ENCODE assay signal across 4 fruit fly cellular contexts in the genomic region with DNA sequence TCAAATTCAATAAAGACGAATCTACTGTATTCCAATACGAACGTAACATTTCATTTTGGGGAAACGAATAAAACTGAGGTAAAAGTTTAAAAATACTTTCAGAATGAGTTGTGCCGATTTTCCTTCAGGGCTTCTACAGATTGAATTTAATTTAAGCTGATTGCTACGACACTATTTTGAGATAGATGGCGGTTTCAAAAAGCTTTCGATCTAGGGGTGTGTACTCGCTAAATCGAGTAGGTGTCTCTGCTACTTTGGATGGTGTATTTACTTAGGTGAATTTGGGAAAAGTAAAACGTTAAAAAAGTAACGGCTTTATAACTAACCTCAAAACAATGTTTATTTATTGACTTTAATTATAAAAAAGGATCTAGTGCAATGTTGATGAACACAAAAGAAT.
TF ChIP-seq lines count a peak whose summit lies in the region.

No protein-coding gene starts in this region.

- peak; percentile 88 to 92 for TF ChIP-seq CTCF in S2 (optimal IDR thresholded peaks at IDR 0.05; lab: Kevin White, UChicago)
- TF ChIP-seq CTCF in whole organism, embryonic (GFP tag; optimal IDR thresholded peaks at IDR 0.05; lab: Kevin White, UChicago): peak; percentile 94

TF ChIP-seq in whole organism, adult, 20 proteins besides CTCF, POLR2A, EP300 and RAD21:
- TF ChIP-seq Crg-1 (GFP tag; optimal IDR thresholded peaks at IDR 0.05; lab: Kevin White, UChicago) (peak; percentile 3), Clk (GFP tag; optimal IDR thresholded peaks at IDR 0.05; lab: Kevin White, UChicago) (no peak), Mnt (GFP tag; optimal IDR thresholded peaks at IDR 0.05; lab: Kevin White, UChicago) (no peak), tj (GFP tag; optimal IDR thresholded peaks at IDR 0.05; lab: Kevin White, UChicago) (no peak), kay (GFP tag; lab: Kevin White, UChicago; ENCODE audit: borderline replicate concordance) (no peak), CG1620 (GFP tag; optimal IDR thresholded peaks at IDR 0.05; lab: Kevin White, UChicago) (peak; percentile 2), CG11617 (GFP tag; optimal IDR thresholded peaks at IDR 0.05; lab: Kevin White, UChicago) (no peak), CG7045 (GFP tag; optimal IDR thresholded peaks at IDR 0.05; lab: Kevin White, UChicago) (no peak), CG7101 (tag; optimal IDR thresholded peaks at IDR 0.05; lab: Kevin White, UChicago) (no peak), toe (GFP tag; optimal IDR thresholded peaks at IDR 0.05; lab: Kevin White, UChicago) (no peak), Hr96 (GFP tag; optimal IDR thresholded peaks at IDR 0.05; lab: Kevin White, UChicago) (no peak), bab1 (GFP tag; optimal IDR thresholded peaks at IDR 0.05; lab: Kevin White, UChicago) (peak; percentile 54), cic (GFP tag; optimal IDR thresholded peaks at IDR 0.05; lab: Kevin White, UChicago) (no peak), cnc (optimal IDR thresholded peaks at IDR 0.05; lab: Kevin White, UChicago) (no peak)

TF ChIP-seq in whole organism, embryonic, 481 proteins besides CTCF, POLR2A, EP300 and RAD21 (continues in another document):
- TF ChIP-seq stc (GFP tag; IDR thresholded peaks at IDR 0.05; lab: Robert Waterston, UW): no peak
- TF ChIP-seq nom (GFP tag; optimal IDR thresholded peaks at IDR 0.05; lab: Kevin White, UChicago): no peak
- TF ChIP-seq CG34422 (GFP tag; IDR thresholded peaks at IDR 0.05; lab: Robert Waterston, UW): no peak
- TF ChIP-seq ab (GFP tag; optimal IDR thresholded peaks at IDR 0.05; lab: Kevin White, UChicago): no peak
- TF ChIP-seq run (tag; optimal IDR thresholded peaks at IDR 0.05; lab: Kevin White, UChicago): no peak
- TF ChIP-seq E2f2 (GFP tag; IDR thresholded peaks at IDR 0.05; lab: Robert Waterston, UW): peak; percentile 49
- TF ChIP-seq ci (GFP tag; IDR thresholded peaks at IDR 0.05; lab: Robert Waterston, UW): no peak
- peak; percentile 13 for TF ChIP-seq sug (tag; optimal IDR thresholded peaks at IDR 0.05; lab: Kevin White, UChicago)
- TF ChIP-seq wek (GFP tag; optimal IDR thresholded peaks at IDR 0.05; lab: Kevin White, UChicago): no peak
- TF ChIP-seq CG14710 (tag; optimal IDR thresholded peaks at IDR 0.05; lab: Kevin White, UChicago): peak; percentile 41
- TF ChIP-seq CG9609 (GFP tag; optimal IDR thresholded peaks at IDR 0.05; lab: Kevin White, UChicago): no peak
- no peak for TF ChIP-seq Gsc (GFP tag; IDR thresholded peaks at IDR 0.05; lab: Robert Waterston, UW)
- TF ChIP-seq E2f1 (GFP tag; IDR thresholded peaks at IDR 0.05; lab: Robert Waterston, UW): no peak
- TF ChIP-seq ac (GFP tag; optimal IDR thresholded peaks at IDR 0.05; lab: Kevin White, UChicago): no peak
- TF ChIP-seq Sin3A (optimal IDR thresholded peaks at IDR 0.05; lab: Kevin White, UChicago): no peak
- no peak for TF ChIP-seq fd96Cb (tag; optimal IDR thresholded peaks at IDR 0.05; lab: Kevin White, UChicago)
- TF ChIP-seq CG10267 (tag; optimal IDR thresholded peaks at IDR 0.05; lab: Kevin White, UChicago): peak; percentile 25
- TF ChIP-seq Dip3 (GFP tag; optimal IDR thresholded peaks at IDR 0.05; lab: Kevin White, UChicago): no peak
- no peak for TF ChIP-seq wor (GFP tag; IDR thresholded peaks at IDR 0.05; lab: Robert Waterston, UW)
- no peak for TF ChIP-seq Hr3 (GFP tag; optimal IDR thresholded peaks at IDR 0.05; lab: Kevin White, UChicago)
- TF ChIP-seq CG33557 (GFP tag; optimal IDR thresholded peaks at IDR 0.05; lab: Kevin White, UChicago): no peak
- TF ChIP-seq CG12219 (GFP tag; optimal IDR thresholded peaks at IDR 0.05; lab: Kevin White, UChicago): no peak
- TF ChIP-seq CG10321 (GFP tag; IDR thresholded peaks at IDR 0.05; lab: Robert Waterston, UW): no peak
- TF ChIP-seq corto (GFP tag; optimal IDR thresholded peaks at IDR 0.05; lab: Kevin White, UChicago): no peak
- no peak for TF ChIP-seq CG12769 (tag; optimal IDR thresholded peaks at IDR 0.05; lab: Kevin White, UChicago)
- no peak for TF ChIP-seq fu2 (GFP tag; optimal IDR thresholded peaks at IDR 0.05; lab: Kevin White, UChicago)
- no peak for TF ChIP-seq Nf-YA (GFP tag; IDR thresholded peaks at IDR 0.05; lab: Robert Waterston, UW)
- peak; percentile 42 for TF ChIP-seq CG33213 (GFP tag; optimal IDR thresholded peaks at IDR 0.05; lab: Kevin White, UChicago)
- TF ChIP-seq CG2116 (GFP tag; optimal IDR thresholded peaks at IDR 0.05; lab: Kevin White, UChicago): peak; percentile 11
- peak; percentile 53 for TF ChIP-seq CG1603 (tag; optimal IDR thresholded peaks at IDR 0.05; lab: Kevin White, UChicago)
- TF ChIP-seq tup (GFP tag; optimal IDR thresholded peaks at IDR 0.05; lab: Kevin White, UChicago): no peak
- TF ChIP-seq CG7963 (GFP tag; IDR thresholded peaks at IDR 0.05; lab: Robert Waterston, UW; ENCODE audit: partially characterized antibody): no peak
- TF ChIP-seq CG2129 (GFP tag; IDR thresholded peaks at IDR 0.05; lab: Robert Waterston, UW; ENCODE audit: partially characterized antibody): no peak
- TF ChIP-seq CG2712 (tag; optimal IDR thresholded peaks at IDR 0.05; lab: Kevin White, UChicago): peak; percentile 32
- TF ChIP-seq Max (GFP tag; optimal IDR thresholded peaks at IDR 0.05; lab: Kevin White, UChicago): no peak
- TF ChIP-seq dm (GFP tag; optimal IDR thresholded peaks at IDR 0.05; lab: Kevin White, UChicago): no peak
- TF ChIP-seq klu (GFP tag; IDR thresholded peaks at IDR 0.05; lab: Robert Waterston, UW): no peak
- no peak for TF ChIP-seq fd3F (GFP tag; optimal IDR thresholded peaks at IDR 0.05; lab: Kevin White, UChicago)
- TF ChIP-seq insv (GFP tag; optimal IDR thresholded peaks at IDR 0.05; lab: Kevin White, UChicago): peak in 1 of 2 experiments; percentile 32

TF ChIP-seq in whole organism, wandering third instar larva, 38 proteins besides CTCF, POLR2A, EP300 and RAD21:
- no peak for TF ChIP-seq Abd-B (GFP tag; optimal IDR thresholded peaks at IDR 0.05; lab: Kevin White, UChicago)
- no peak for TF ChIP-seq psq (GFP tag; optimal IDR thresholded peaks at IDR 0.05; lab: Kevin White, UChicago)
- TF ChIP-seq Mio (GFP tag; optimal IDR thresholded peaks at IDR 0.05; lab: Kevin White, UChicago): no peak
- peak; percentile 51 for TF ChIP-seq Myc (optimal IDR thresholded peaks at IDR 0.05; lab: Kevin White, UChicago)
- TF ChIP-seq jim (GFP tag; optimal IDR thresholded peaks at IDR 0.05; lab: Kevin White, UChicago): no peak
- peak; percentile 49 for TF ChIP-seq Dif (GFP tag; optimal IDR thresholded peaks at IDR 0.05; lab: Kevin White, UChicago; ENCODE audit: partially characterized antibody)
